Fruit fly (Drosophila melanogaster) whole organism, embryonic: ENCODE results near the gene Ykt6.
A peak's percentile ranks its signal among the peaks of the same experiment; 100 is the strongest.

Source experiments
- Atf3 ChIP-seq: fragments of 200-800 bp; sonication (Bioruptor generic); optimal IDR thresholded peaks from 3 replicates; lab custom pipeline; 2016; ENCODE audit warnings: missing biosample characterization, missing genetic modification characterization
- Atf6 ChIP-seq: fragments of 200-800 bp; sonication (Bioruptor generic); IDR thresholded peaks from 2 replicates; pipeline ENCODE4 v1.3.6; 2022; ENCODE audit warnings: missing biosample characterization, missing genetic modification characterization
- CG10147 ChIP-seq: fragments of 200-800 bp; sonication (Bioruptor generic); optimal IDR thresholded peaks from 2 replicates; lab custom pipeline; 2019; ENCODE audit warnings: missing biosample characterization, mild to moderate bottlenecking, missing genetic modification characterization, moderate library complexity
- CG10267 ChIP-seq: fragments of 200-800 bp; sonication (Bioruptor generic); optimal IDR thresholded peaks from 2 replicates; lab custom pipeline; 2018; ENCODE audit warnings: missing biosample characterization, mild to moderate bottlenecking, missing genetic modification characterization, moderate library complexity
- CG12155 ChIP-seq: fragments of 200-800 bp; sonication (Bioruptor generic); optimal IDR thresholded peaks from 3 replicates; lab custom pipeline; 2016; ENCODE audit warnings: missing biosample characterization, missing genetic modification characterization
- CG12219 ChIP-seq: fragments of 200-800 bp; sonication (Bioruptor generic); optimal IDR thresholded peaks from 3 replicates; lab custom pipeline; 2018; ENCODE audit warnings: missing biosample characterization, mild to moderate bottlenecking, missing genetic modification characterization
- CG12659 ChIP-seq: fragments of 200-800 bp; sonication (Bioruptor generic); optimal IDR thresholded peaks from 3 replicates; lab custom pipeline; 2017; ENCODE audit warnings: mild to moderate bottlenecking, missing biosample characterization, missing genetic modification reagents, missing genetic modification characterization
- CG14860 ChIP-seq: fragments of 200-800 bp; sonication (Bioruptor generic); IDR thresholded peaks from 3 replicates; pipeline ENCODE4 v1.3.6; 2022; ENCODE audit warnings: missing biosample characterization, missing genetic modification characterization; ENCODE audit not compliant: partially characterized antibody
- CG15479 ChIP-seq: fragments of 200-800 bp; sonication (Bioruptor generic); optimal IDR thresholded peaks from 3 replicates; lab custom pipeline; 2019; ENCODE audit warnings: missing biosample characterization, mild to moderate bottlenecking, missing genetic modification characterization, moderate library complexity
- CG15514 ChIP-seq: fragments of 200-800 bp; sonication (Bioruptor generic); optimal IDR thresholded peaks from 3 replicates; lab custom pipeline; 2017; ENCODE audit warnings: missing biosample characterization, missing genetic modification characterization, mild to moderate bottlenecking, moderate library complexity, missing genetic modification reagents
- CG16779 ChIP-seq: fragments of 200-800 bp; sonication (Bioruptor generic); IDR thresholded peaks from 2 replicates; pipeline ENCODE4 v1.3.6; 2022; ENCODE audit warnings: missing biosample characterization, missing genetic modification characterization
- CG17361 ChIP-seq: fragments of 200-800 bp; sonication (Bioruptor generic); IDR thresholded peaks from 3 replicates; pipeline ENCODE4 v1.3.6; 2022; ENCODE audit warnings: missing biosample characterization, missing genetic modification characterization
- CG2875 ChIP-seq: fragments of 200-800 bp; sonication (Bioruptor generic); optimal IDR thresholded peaks from 2 replicates; lab custom pipeline; 2017; ENCODE audit warnings: missing biosample characterization, mild to moderate bottlenecking, missing genetic modification characterization, missing genetic modification reagents
- CG30403 ChIP-seq: fragments of 200-800 bp; sonication (Bioruptor generic); optimal IDR thresholded peaks from 3 replicates; lab custom pipeline; 2016; ENCODE audit warnings: missing biosample characterization, missing genetic modification characterization
- CG32772 ChIP-seq: fragments of 200-800 bp; sonication (Bioruptor generic); IDR thresholded peaks from 2 replicates; pipeline ENCODE4 v1.3.6; 2022; ENCODE audit warnings: missing biosample characterization, missing genetic modification characterization
- CG3838 ChIP-seq: fragments of 200-800 bp; sonication (Bioruptor generic); optimal IDR thresholded peaks from 3 replicates; lab custom pipeline; 2016; ENCODE audit warnings: missing biosample characterization, missing genetic modification characterization
- CG4820 ChIP-seq: fragments of 200-800 bp; sonication (Bioruptor generic); optimal IDR thresholded peaks from 3 replicates; lab custom pipeline; 2016; ENCODE audit warnings: missing biosample characterization, missing genetic modification characterization
- CG6272 ChIP-seq: fragments of 200-800 bp; sonication (Bioruptor generic); IDR thresholded peaks from 2 replicates; pipeline ENCODE4 v1.3.6; 2022; ENCODE audit warnings: missing biosample characterization, missing genetic modification characterization
- CG6689 ChIP-seq: fragments of 200-800 bp; sonication (Bioruptor generic); IDR thresholded peaks from 2 replicates; pipeline ENCODE4 v1.3.6; 2022; ENCODE audit warnings: missing biosample characterization, missing genetic modification characterization
- CG6765 ChIP-seq: fragments of 200-800 bp; sonication (Bioruptor generic); optimal IDR thresholded peaks from 3 replicates; lab custom pipeline; 2017; ENCODE audit warnings: missing biosample characterization, mild to moderate bottlenecking, missing genetic modification characterization
- CG7987 ChIP-seq: fragments of 200-800 bp; sonication (Bioruptor generic); optimal IDR thresholded peaks from 2 replicates; lab custom pipeline; 2018; ENCODE audit warnings: missing biosample characterization, mild to moderate bottlenecking, missing genetic modification characterization, moderate library complexity
- D19A ChIP-seq: fragments of 200-800 bp; optimal IDR thresholded peaks from 3 replicates; lab custom pipeline; 2019; ENCODE audit warnings: missing biosample characterization, mild to moderate bottlenecking, missing genetic modification characterization, moderate library complexity
- Dip3 ChIP-seq: fragments of 200-800 bp; sonication (Bioruptor generic); optimal IDR thresholded peaks from 3 replicates; lab custom pipeline; 2016; ENCODE audit warnings: missing biosample characterization, missing genetic modification characterization
- E2f1 ChIP-seq: fragments of 200-800 bp; sonication (Bioruptor generic); IDR thresholded peaks from 2 replicates; pipeline ENCODE4 v1.3.6; 2022; ENCODE audit warnings: missing biosample characterization, missing genetic modification characterization
- ERR ChIP-seq: fragments of 200-800 bp; sonication (Bioruptor generic); optimal IDR thresholded peaks from 2 replicates; lab custom pipeline; 2016; ENCODE audit warnings: missing biosample characterization, missing genetic modification characterization
- Hand ChIP-seq: fragments of 200-800 bp; sonication (Bioruptor generic); optimal IDR thresholded peaks from 2 replicates; lab custom pipeline; 2017; ENCODE audit warnings: mild to moderate bottlenecking, missing biosample characterization, missing genetic modification reagents, missing genetic modification characterization
- MBD-R2 ChIP-seq: fragments of 200-800 bp; sonication (Bioruptor generic); IDR thresholded peaks from 2 replicates; pipeline ENCODE4 v1.3.6; 2022; ENCODE audit warnings: missing biosample characterization, missing genetic modification characterization
- MTF-1 ChIP-seq: fragments of 200-800 bp; sonication (Bioruptor generic); optimal IDR thresholded peaks from 2 replicates; lab custom pipeline; 2018; ENCODE audit warnings: missing biosample characterization, mild to moderate bottlenecking, missing genetic modification characterization, borderline replicate concordance
- Mes4 ChIP-seq: fragments of 200-800 bp; sonication (Bioruptor generic); optimal IDR thresholded peaks from 2 replicates; lab custom pipeline; 2016; ENCODE audit warnings: missing biosample characterization, missing genetic modification characterization
- Optix ChIP-seq: fragments of 200-800 bp; sonication (Bioruptor generic); IDR thresholded peaks from 3 replicates; pipeline ENCODE4 v1.3.6; 2022; ENCODE audit warnings: missing biosample characterization, missing genetic modification characterization
- Ravus ChIP-seq: fragments of 200-800 bp; sonication (Bioruptor generic); IDR thresholded peaks from 2 replicates; pipeline ENCODE4 v1.3.6; 2022; ENCODE audit warnings: missing biosample characterization, missing genetic modification characterization
- Rx ChIP-seq: fragments of 200-800 bp; sonication (Bioruptor generic); IDR thresholded peaks from 2 replicates; pipeline ENCODE4 v1.3.6; 2022; ENCODE audit warnings: missing biosample characterization, missing genetic modification characterization
- Vsx1 ChIP-seq: fragments of 200-800 bp; sonication (Bioruptor generic); optimal IDR thresholded peaks from 2 replicates; lab custom pipeline; 2017; ENCODE audit warnings: missing biosample characterization, mild to moderate bottlenecking, missing genetic modification characterization, missing genetic modification reagents
- Xbp1 ChIP-seq: fragments of 200-800 bp; sonication (Bioruptor generic); optimal IDR thresholded peaks from 3 replicates; lab custom pipeline; 2016; ENCODE audit warnings: missing biosample characterization, mild to moderate bottlenecking, missing genetic modification characterization
- aop ChIP-seq: fragments of 200-800 bp; sonication (Bioruptor generic); IDR thresholded peaks from 2 replicates; pipeline ENCODE4 v1.3.6; 2022; ENCODE audit warnings: missing biosample characterization, missing genetic modification characterization
- ash1 ChIP-seq: fragments of 200-800 bp; sonication (Bioruptor generic); optimal IDR thresholded peaks from 2 replicates; lab custom pipeline; 2018; ENCODE audit warnings: missing biosample characterization, mild to moderate bottlenecking, missing genetic modification characterization
- dati ChIP-seq: fragments of 200-800 bp; sonication (Bioruptor generic); IDR thresholded peaks from 2 replicates; pipeline ENCODE4 v1.3.6; 2022; ENCODE audit warnings: missing biosample characterization, missing genetic modification characterization
- ems ChIP-seq: fragments of 200-800 bp; sonication (Bioruptor generic); optimal IDR thresholded peaks from 3 replicates; lab custom pipeline; 2016; ENCODE audit warnings: missing biosample characterization, missing genetic modification characterization
- eve ChIP-seq, 2 experiments: fragments of >200 bp; optimal IDR thresholded peaks; 2 replicates each; lab custom pipeline; 2017; ENCODE audit warnings: missing biosample characterization in 2 of 2, missing genetic modification characterization in 2 of 2
- fd96Cb ChIP-seq: fragments of 200-800 bp; sonication (Bioruptor generic); optimal IDR thresholded peaks from 2 replicates; lab custom pipeline; 2018; ENCODE audit warnings: missing biosample characterization, mild to moderate bottlenecking, missing genetic modification characterization, moderate library complexity
- row ChIP-seq: fragments of 200-800 bp; sonication (Bioruptor generic); IDR thresholded peaks from 3 replicates; pipeline ENCODE4 v1.3.6; 2022; ENCODE audit warnings: missing biosample characterization, missing genetic modification characterization
- run ChIP-seq: fragments of 200-800 bp; sonication (Bioruptor generic); optimal IDR thresholded peaks from 3 replicates; lab custom pipeline; 2018; ENCODE audit warnings: missing biosample characterization, mild to moderate bottlenecking, missing genetic modification characterization
- shn ChIP-seq: fragments of 200-800 bp; sonication (Bioruptor generic); optimal IDR thresholded peaks from 3 replicates; lab custom pipeline; 2016; ENCODE audit warnings: missing biosample characterization, missing genetic modification characterization
- tgo ChIP-seq: fragments of 200-800 bp; sonication (Bioruptor generic); IDR thresholded peaks from 3 replicates; pipeline ENCODE4 v1.3.6; 2022; ENCODE audit warnings: missing biosample characterization, missing genetic modification characterization
- trem ChIP-seq: fragments of 200-800 bp; optimal IDR thresholded peaks from 3 replicates; lab custom pipeline; 2019; ENCODE audit warnings: missing biosample characterization, mild to moderate bottlenecking, missing genetic modification characterization, moderate library complexity
- unc-4 ChIP-seq: fragments of 200-800 bp; sonication (Bioruptor generic); IDR thresholded peaks from 2 replicates; pipeline ENCODE4 v1.3.6; 2022; ENCODE audit warnings: missing biosample characterization, missing genetic modification characterization; ENCODE audit not compliant: partially characterized antibody
- vnd ChIP-seq: fragments of 200-800 bp; sonication (Bioruptor generic); IDR thresholded peaks from 3 replicates; pipeline ENCODE4 v1.3.6; 2022; ENCODE audit warnings: missing biosample characterization, missing genetic modification characterization; ENCODE audit not compliant: partially characterized antibody
- zen2 ChIP-seq: fragments of 200-800 bp; sonication (Bioruptor generic); IDR thresholded peaks from 3 replicates; pipeline ENCODE4 v1.3.6; 2022; ENCODE audit warnings: missing biosample characterization, missing genetic modification characterization; ENCODE audit not compliant: partially characterized antibody
- zf30C ChIP-seq: fragments of 200-800 bp; sonication (Bioruptor generic); optimal IDR thresholded peaks from 3 replicates; lab custom pipeline; 2018; ENCODE audit warnings: missing biosample characterization, mild to moderate bottlenecking, missing genetic modification characterization

Gene Ykt6

dm6 chrX:7920081-7920688 is at the start of gene Ykt6, which contains the start of gene hdm (continued):
- TF ChIP-seq CG4820 (peak; percentile 76), ems (GFP tag; lab: Kevin White, UChicago) (peak; percentile 74), CG3838 (GFP tag; lab: Kevin White, UChicago) (no peak), Xbp1 (GFP tag; lab: Kevin White, UChicago) (peak; percentile 83), CG12219 (peak; percentile 53), CG15514 (GFP tag; lab: Kevin White, UChicago) (peak; percentile 82), ash1 (GFP tag; lab: Kevin White, UChicago) (no peak), CG30403 (peak; percentile 83), MTF-1 (GFP tag; lab: Kevin White, UChicago) (no peak), CG2875 (GFP tag; lab: Kevin White, UChicago) (peak; percentile 55), tgo (GFP tag; lab: Robert Waterston, UW) (peak; percentile 83), Optix (peak; percentile 85; the same call in 2 of the 3 replicates), row (GFP tag; lab: Robert Waterston, UW) (peak; percentile 85), CG32772 (GFP tag; lab: Robert Waterston, UW) (peak; percentile 50; the same call in 1 of the 2 replicates), CG6765 (GFP tag; lab: Kevin White, UChicago) (peak; percentile 37), CG15479 (no peak), CG16779 (GFP tag; lab: Robert Waterston, UW) (peak; percentile 56; the same call in 1 of the 2 replicates), vnd (peak; percentile 96), ERR (GFP tag; lab: Kevin White, UChicago) (peak; percentile 74), CG6272 (GFP tag; lab: Robert Waterston, UW) (peak; percentile 85), dati (GFP tag; lab: Robert Waterston, UW) (no peak), CG17361 (GFP tag; lab: Robert Waterston, UW) (no peak; the same call in 2 of the 3 replicates), fd96Cb (tag; lab: Kevin White, UChicago) (peak; percentile 51), trem (tag; lab: Kevin White, UChicago) (peak; percentile 81), CG12155 (GFP tag; lab: Kevin White, UChicago) (peak; percentile 86), Mes4 (peak; percentile 61), Dip3 (GFP tag; lab: Kevin White, UChicago) (peak; percentile 74), shn (peak; percentile 83), Atf3 (GFP tag; lab: Kevin White, UChicago) (peak; percentile 69), zen2 (peak; percentile 87; the same call in 2 of the 3 replicates), E2f1 (peak; percentile 80; the same call in 1 of the 2 replicates), Hand (GFP tag; lab: Kevin White, UChicago) (no peak), CG10147 (GFP tag; lab: Kevin White, UChicago) (no peak), run (tag; lab: Kevin White, UChicago) (no peak), zf30C (no peak), D19A (tag; lab: Kevin White, UChicago) (peak; percentile 59), unc-4 (peak; percentile 97), CG14860 (GFP tag; lab: Robert Waterston, UW) (peak; percentile 93), CG10267 (tag; lab: Kevin White, UChicago) (peak; percentile 76), CG12659 (peak; percentile 81), aop (peak; percentile 43; the same call in 1 of the 2 replicates), CG6689 (GFP tag; lab: Robert Waterston, UW) (peak; percentile 77), CG7987 (GFP tag; lab: Kevin White, UChicago) (peak; percentile 43), eve (GFP tag; optimal IDR thresholded peaks at IDR 0.05; lab: Kevin White, UChicago) (peak in 1 of 2 experiments; percentile 37), MBD-R2 (peak; percentile 88), Rx (GFP tag; lab: Robert Waterston, UW) (peak; percentile 72), Atf6 (GFP tag; lab: Robert Waterston, UW) (peak; percentile 85), Vsx1 (GFP tag; lab: Kevin White, UChicago) (no peak), Ravus (GFP tag; lab: Robert Waterston, UW) (no peak)
